Fruit fly (Drosophila melanogaster): ENCODE measurements around the gene CG32269.

The CG32269 gene

dm6 chr3L:3192912-3193311, 15.9 kb downstream of the CG32269 start, which contains the start of gene Hsp83 (continued):
- TF ChIP-seq CG8478 (optimal IDR thresholded peaks at IDR 0.05) (no peak), so (GFP tag; IDR thresholded peaks at IDR 0.05) (peak; percentile 95), Ssrp (tag; optimal IDR thresholded peaks at IDR 0.05) (peak; percentile 58), CG9215 (GFP tag; IDR thresholded peaks at IDR 0.05) (peak; percentile 60), pita (GFP tag; optimal IDR thresholded peaks at IDR 0.05) (peak; percentile 6), ash1 (GFP tag; optimal IDR thresholded peaks at IDR 0.05) (peak; percentile 99), Drgx (GFP tag; IDR thresholded peaks at IDR 0.05) (peak; percentile 87), CG7372 (GFP tag; IDR thresholded peaks at IDR 0.05) (peak; percentile 85), CG18599 (GFP tag; optimal IDR thresholded peaks at IDR 0.05) (peak; percentile 99), nerfin-2 (GFP tag; IDR thresholded peaks at IDR 0.05; ENCODE audit: partially characterized antibody) (no peak), D19A (tag; optimal IDR thresholded peaks at IDR 0.05) (peak; percentile 69), yki (optimal IDR thresholded peaks at IDR 0.05) (no peak), CG9817 (tag; optimal IDR thresholded peaks at IDR 0.05) (peak; percentile 88), pfk (GFP tag; optimal IDR thresholded peaks at IDR 0.05) (peak; percentile 92), CG8290 (GFP tag; optimal IDR thresholded peaks at IDR 0.05) (peak; percentile 91), CG8290 (tag; optimal IDR thresholded peaks at IDR 0.05) (peak; percentile 97), CG3163 (GFP tag; optimal IDR thresholded peaks at IDR 0.05) (peak; percentile 87), CG17385 (GFP tag; optimal IDR thresholded peaks at IDR 0.05) (peak; percentile 96), prd (optimal IDR thresholded peaks at IDR 0.05) (no peak), prd (GFP tag; IDR thresholded peaks at IDR 0.05) (peak; percentile 71), lola (GFP tag; optimal IDR thresholded peaks at IDR 0.05) (peak in 1 of 3 experiments; percentile 59), CG14667 (GFP tag; IDR thresholded peaks at IDR 0.05) (peak; percentile 31; the same call in 1 of the 2 replicates), her (GFP tag; optimal IDR thresholded peaks at IDR 0.05) (peak; percentile 96), Ets65A (GFP tag) (peak; percentile 99), HmgZ (tag; optimal IDR thresholded peaks at IDR 0.05) (peak; percentile 97), danr (GFP tag; IDR thresholded peaks at IDR 0.05) (peak; percentile 63), zf30C (GFP tag; optimal IDR thresholded peaks at IDR 0.05) (peak; percentile 84), Six4 (GFP tag; optimal IDR thresholded peaks at IDR 0.05) (peak; percentile 88), Nf-YA (GFP tag; IDR thresholded peaks at IDR 0.05) (peak; percentile 92), ara (GFP tag; IDR thresholded peaks at IDR 0.05) (peak; percentile 89), Neu2 (GFP tag; optimal IDR thresholded peaks at IDR 0.05; ENCODE audit: borderline replicate concordance) (peak; percentile 59), B-H2 (GFP tag; optimal IDR thresholded peaks at IDR 0.05) (peak; percentile 99), ham (GFP tag; IDR thresholded peaks at IDR 0.05) (peak; percentile 45; the same call in 1 of the 2 replicates), CG1792 (GFP tag; optimal IDR thresholded peaks at IDR 0.05) (peak; percentile 87), CG7839 (tag; optimal IDR thresholded peaks at IDR 0.05) (peak; percentile 91), C15 (GFP tag; IDR thresholded peaks at IDR 0.05) (peak; percentile 80; the same call in 2 of the 3 replicates), CG10543 (GFP tag; optimal IDR thresholded peaks at IDR 0.05) (peak; percentile 100), PHDP (tag; optimal IDR thresholded peaks at IDR 0.05) (peak; percentile 98), YL-1 (GFP tag; optimal IDR thresholded peaks at IDR 0.05) (peak; percentile 100), ewg (GFP tag; optimal IDR thresholded peaks at IDR 0.05) (peak; percentile 88), CG6272 (GFP tag; IDR thresholded peaks at IDR 0.05) (peak; percentile 56), onecut (GFP tag; IDR thresholded peaks at IDR 0.05) (peak; percentile 96), HLH4C (GFP tag; IDR thresholded peaks at IDR 0.05; ENCODE audit: partially characterized antibody) (no peak), bigmax (GFP tag; optimal IDR thresholded peaks at IDR 0.05) (peak; percentile 91), exex (tag; optimal IDR thresholded peaks at IDR 0.05) (peak; percentile 84), CG1602 (GFP tag; optimal IDR thresholded peaks at IDR 0.05) (peak; percentile 52)
